Fruit fly (Drosophila melanogaster) whole organism, wandering third instar larva: ENCODE results near the gene dsf.

Experiments
- Abd-B ChIP-seq: fragments of >200 bp; optimal IDR thresholded peaks from 2 replicates; lab custom pipeline; 2017; ENCODE audit warnings: missing biosample characterization, missing genetic modification characterization
- CG32264 ChIP-seq: fragments of 200-800 bp; sonication (Bioruptor generic); optimal IDR thresholded peaks from 2 replicates; lab custom pipeline; 2016; ENCODE audit warnings: missing biosample characterization, missing genetic modification characterization
- CG9705 ChIP-seq: fragments of 200-800 bp; sonication (Bioruptor generic); optimal IDR thresholded peaks from 2 replicates; lab custom pipeline; 2018; ENCODE audit warnings: missing biosample characterization, mild to moderate bottlenecking, missing genetic modification characterization
- CrebA ChIP-seq: fragments of 200-800 bp; sonication (Bioruptor generic); optimal IDR thresholded peaks from 2 replicates; lab custom pipeline; 2016; ENCODE audit warnings: missing biosample characterization, mild to moderate bottlenecking, missing genetic modification characterization, borderline replicate concordance
- Dfd ChIP-seq: fragments of >200 bp; optimal IDR thresholded peaks from 2 replicates; lab custom pipeline; 2017; ENCODE audit warnings: missing biosample characterization, missing genetic modification characterization
- Dif ChIP-seq: fragments of 200-275, 200-300 bp; sonication (Bioruptor generic); optimal IDR thresholded peaks from 2 replicates; lab custom pipeline; 2018; ENCODE audit warnings: missing biosample characterization, missing genetic modification characterization; ENCODE audit not compliant: partially characterized antibody
- GATAd ChIP-seq: sonication (Bioruptor generic); optimal IDR thresholded peaks from 2 replicates; lab custom pipeline; 2016; ENCODE audit warnings: missing biosample characterization, missing genetic modification characterization
- HLH106 ChIP-seq: fragments of 200-800 bp; optimal IDR thresholded peaks from 3 replicates; lab custom pipeline; 2019; ENCODE audit warnings: missing biosample characterization, mild to moderate bottlenecking, missing genetic modification characterization, moderate library complexity
- Hnf4 ChIP-seq: fragments of 200-800 bp; sonication (Bioruptor generic); optimal IDR thresholded peaks from 2 replicates; lab custom pipeline; 2016; ENCODE audit warnings: missing biosample characterization, mild to moderate bottlenecking, missing genetic modification characterization
- Hr78 ChIP-seq: fragments of >200 bp; optimal IDR thresholded peaks from 2 replicates; lab custom pipeline; 2017; ENCODE audit warnings: missing biosample characterization, missing genetic modification characterization
- Hr83 ChIP-seq: fragments of 200-300 bp; sonication (Bioruptor generic); optimal IDR thresholded peaks from 2 replicates; lab custom pipeline; 2016; ENCODE audit warnings: missing biosample characterization, mild to moderate bottlenecking, missing genetic modification characterization, moderate library complexity; ENCODE audit not compliant: poor library complexity, severe bottlenecking
- Jra ChIP-seq: sonication (Bioruptor generic); optimal IDR thresholded peaks from 2 replicates; lab custom pipeline; 2016; ENCODE audit warnings: missing biosample characterization, missing genetic modification characterization
- Mio ChIP-seq: sonication (Bioruptor generic); optimal IDR thresholded peaks from 2 replicates; lab custom pipeline; 2016; ENCODE audit warnings: missing biosample characterization, missing genetic modification characterization
- Myc ChIP-seq: fragments of >200 bp; optimal IDR thresholded peaks from 2 replicates; lab custom pipeline; 2017
- N ChIP-seq: fragments of >200 bp; optimal IDR thresholded peaks from 2 replicates; lab custom pipeline; 2018; ENCODE audit warnings: missing biosample characterization, missing external identifiers, missing genetic modification characterization
- OdsH ChIP-seq: fragments of 200-800 bp; sonication (Bioruptor generic); optimal IDR thresholded peaks from 2 replicates; lab custom pipeline; 2016; ENCODE audit warnings: missing biosample characterization, mild to moderate bottlenecking, missing genetic modification characterization
- Rel ChIP-seq, 2 experiments: fragments of 200-800 bp; sonication (Bioruptor generic) in 1 of 2; optimal IDR thresholded peaks; 2 replicates in 1 of 2; 3 replicates in 1 of 2; lab custom pipeline; 2016 to 2019; ENCODE audit warnings: mild to moderate bottlenecking in 2 of 2, missing biosample characterization in 2 of 2, missing genetic modification characterization in 2 of 2, moderate library complexity in 1 of 2
- Sp1 ChIP-seq: fragments of 200-800 bp; sonication (Bioruptor generic); optimal IDR thresholded peaks from 3 replicates; lab custom pipeline; 2019; ENCODE audit warnings: missing biosample characterization, mild to moderate bottlenecking, missing genetic modification characterization, moderate library complexity
- Vsx2 ChIP-seq: fragments of 200-300, 225-300 bp; sonication (Bioruptor generic); optimal IDR thresholded peaks from 2 replicates; lab custom pipeline; 2018; ENCODE audit warnings: missing biosample characterization, missing genetic modification characterization; ENCODE audit not compliant: partially characterized antibody
- br ChIP-seq: fragments of 200-800 bp; sonication (Bioruptor generic); optimal IDR thresholded peaks from 2 replicates; lab custom pipeline; 2016; ENCODE audit warnings: missing biosample characterization, missing genetic modification characterization
- brk ChIP-seq: fragments of 200-800 bp; sonication (Bioruptor generic); optimal IDR thresholded peaks from 2 replicates; lab custom pipeline; 2016; ENCODE audit warnings: missing biosample characterization, mild to moderate bottlenecking, missing genetic modification characterization
- dl ChIP-seq, 2 experiments: fragments of 175-275, 200-275 bp in 1 of 2; fragments of 200-275 bp in 1 of 2; sonication (Bioruptor generic); optimal IDR thresholded peaks; lab custom pipeline; 2018; ENCODE audit warnings: mild to moderate bottlenecking in 2 of 2, missing biosample characterization in 2 of 2, missing genetic modification characterization in 2 of 2, moderate library complexity in 2 of 2; ENCODE audit not compliant: partially characterized antibody in 2 of 2, insufficient read depth in 1 of 2
- dmrt93B ChIP-seq: fragments of 200-800 bp; sonication (Bioruptor generic); optimal IDR thresholded peaks from 2 replicates; lab custom pipeline; 2018; ENCODE audit warnings: missing biosample characterization, mild to moderate bottlenecking, missing genetic modification characterization
- dsf ChIP-seq: sonication (Bioruptor generic); optimal IDR thresholded peaks from 2 replicates; lab custom pipeline; 2016; ENCODE audit warnings: missing biosample characterization, missing genetic modification characterization, borderline replicate concordance
- ey ChIP-seq: fragments of 200-800 bp; sonication (Bioruptor generic); optimal IDR thresholded peaks from 2 replicates; lab custom pipeline; 2016; ENCODE audit warnings: missing biosample characterization, missing genetic modification characterization
- foxo ChIP-seq, 2 experiments: fragments of 200-800 bp; sonication (Bioruptor generic); optimal IDR thresholded peaks; 2 replicates in 1 of 2; 3 replicates in 1 of 2; lab custom pipeline; 2016 to 2017; ENCODE audit warnings: missing biosample characterization in 2 of 2, missing genetic modification characterization in 2 of 2
- fru ChIP-seq: fragments of 200-800 bp; sonication (Bioruptor generic); optimal IDR thresholded peaks from 3 replicates; lab custom pipeline; 2016; ENCODE audit warnings: missing biosample characterization, mild to moderate bottlenecking, missing genetic modification characterization
- h ChIP-seq: fragments of 200-800 bp; sonication (Bioruptor generic); optimal IDR thresholded peaks from 3 replicates; lab custom pipeline; 2016; ENCODE audit warnings: missing biosample characterization, mild to moderate bottlenecking, missing genetic modification characterization
- jim ChIP-seq: fragments of 175-275, 200-325 bp; sonication (Bioruptor generic); optimal IDR thresholded peaks from 2 replicates; lab custom pipeline; 2016; ENCODE audit warnings: missing biosample characterization, mild to moderate bottlenecking, missing genetic modification characterization
- lola ChIP-seq: fragments of >200 bp; optimal IDR thresholded peaks from 2 replicates; lab custom pipeline; 2017; ENCODE audit warnings: missing biosample characterization, missing genetic modification characterization
- pan ChIP-seq: fragments of >200 bp; optimal IDR thresholded peaks from 2 replicates; lab custom pipeline; 2017
- psq ChIP-seq: fragments of 200-800 bp; sonication (Bioruptor generic); optimal IDR thresholded peaks from 3 replicates; lab custom pipeline; 2017; ENCODE audit warnings: missing biosample characterization, mild to moderate bottlenecking, missing genetic modification characterization, moderate library complexity
- rgr ChIP-seq: fragments of 200-800 bp; sonication (Bioruptor generic); optimal IDR thresholded peaks from 3 replicates; lab custom pipeline; 2016; ENCODE audit warnings: missing biosample characterization, mild to moderate bottlenecking, missing genetic modification characterization
- sage ChIP-seq: fragments of 200-800 bp; sonication (Bioruptor generic); optimal IDR thresholded peaks from 2 replicates; lab custom pipeline; 2016; ENCODE audit warnings: missing biosample characterization, mild to moderate bottlenecking, missing genetic modification characterization
- sv ChIP-seq: fragments of 200-800 bp; sonication (Bioruptor generic); optimal IDR thresholded peaks from 3 replicates; lab custom pipeline; 2016; ENCODE audit warnings: missing biosample characterization, missing genetic modification characterization
- tai ChIP-seq: sonication (Bioruptor generic); optimal IDR thresholded peaks from 2 replicates; lab custom pipeline; 2016; ENCODE audit warnings: missing biosample characterization, missing genetic modification characterization
- usp ChIP-seq: fragments of >200 bp; optimal IDR thresholded peaks from 2 replicates; lab custom pipeline; 2017; ENCODE audit warnings: missing biosample characterization, missing genetic modification characterization
- woc ChIP-seq: sonication (Bioruptor generic); optimal IDR thresholded peaks from 2 replicates; lab custom pipeline; 2016; ENCODE audit warnings: missing biosample characterization, mild to moderate bottlenecking, missing genetic modification characterization

The dsf gene

DNA sequence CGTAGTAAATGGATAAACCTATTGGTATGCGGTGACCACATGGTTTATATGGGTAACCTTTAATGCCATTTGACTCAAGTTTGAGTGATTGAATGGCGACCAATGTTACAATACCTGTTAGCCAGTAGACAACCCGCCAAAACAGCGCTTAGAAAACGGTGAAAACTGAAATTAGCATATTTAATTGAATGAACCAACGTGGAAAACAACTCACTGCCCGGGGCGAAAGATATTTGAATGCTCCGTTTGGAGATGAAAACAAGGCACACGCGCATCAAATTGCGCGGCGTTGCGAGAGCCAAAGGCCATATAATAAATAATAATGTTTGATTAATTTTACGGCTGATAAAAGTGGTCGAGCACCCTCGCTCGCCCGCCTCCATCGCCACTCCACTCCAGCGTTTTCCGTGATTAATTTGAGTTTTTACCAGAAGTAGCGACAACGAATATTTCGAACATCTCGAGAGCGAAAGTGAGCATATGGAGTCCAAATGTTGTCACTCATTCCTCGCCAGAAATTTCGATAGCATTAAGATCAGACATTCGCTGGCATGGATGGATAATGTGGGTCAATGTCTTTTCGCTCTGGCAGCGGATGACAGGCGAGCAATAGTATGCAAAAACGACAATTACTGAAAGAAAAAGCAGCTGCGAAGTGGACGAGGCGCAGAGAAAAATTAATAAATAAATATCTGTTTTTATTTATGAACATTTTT, 45.5 kb downstream of the dsf start:
- TF ChIP-seq OdsH (no peak), dl (GFP tag; optimal IDR thresholded peaks at IDR 0.05; lab: Kevin White, UChicago; ENCODE audit: insufficient read depth in 1 of 2, partially characterized antibody in 2 of 2) (no peak), sv (no peak), woc (no peak), N (no peak), Jra (GFP tag; lab: Kevin White, UChicago) (no peak), pan (lab: Kevin White, UChicago) (no peak), brk (GFP tag; lab: Kevin White, UChicago) (peak; percentile 51), sage (GFP tag; lab: Kevin White, UChicago) (no peak), Mio (no peak), Vsx2 (GFP tag; lab: Kevin White, UChicago) (no peak), br (no peak), Rel (GFP tag; optimal IDR thresholded peaks at IDR 0.05; lab: Kevin White, UChicago) (no peak), Rel (tag; optimal IDR thresholded peaks at IDR 0.05; lab: Kevin White, UChicago) (peak; percentile 33), Sp1 (GFP tag; lab: Kevin White, UChicago) (no peak), jim (GFP tag; lab: Kevin White, UChicago) (no peak), dsf (no peak), psq (GFP tag; lab: Kevin White, UChicago) (no peak), h (GFP tag; lab: Kevin White, UChicago) (peak; percentile 39), dmrt93B (GFP tag; lab: Kevin White, UChicago) (no peak), tai (no peak), CrebA (GFP tag; lab: Kevin White, UChicago) (no peak)

DNA sequence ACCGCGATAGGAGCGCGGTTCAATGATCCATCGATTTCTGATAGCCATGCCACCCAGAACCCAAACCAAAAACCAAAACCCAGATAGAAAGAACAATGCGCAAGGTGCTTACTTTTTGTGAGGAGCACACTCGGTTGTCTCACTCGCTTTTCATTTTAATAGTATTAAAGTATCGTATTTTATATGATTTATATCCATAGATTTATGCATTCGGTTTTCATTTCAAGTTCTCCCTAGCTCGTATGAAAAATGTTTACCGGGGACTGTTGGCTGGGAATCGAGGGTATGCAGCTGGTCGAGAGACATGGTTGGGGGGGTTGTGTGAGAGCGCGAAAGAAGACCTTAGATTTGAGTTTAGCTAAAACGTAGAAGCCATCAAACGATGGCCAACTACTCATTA, 46.3 kb downstream of the dsf start:
- peak; percentile 61 for TF ChIP-seq fru (GFP tag; lab: Kevin White, UChicago)
- no peak for TF ChIP-seq N
- TF ChIP-seq ey (GFP tag; lab: Kevin White, UChicago) = peak; percentile 67
- peak; percentile 58 for TF ChIP-seq psq (GFP tag; lab: Kevin White, UChicago)
- TF ChIP-seq Dfd (GFP tag; lab: Kevin White, UChicago) = no peak
- no peak for TF ChIP-seq pan (lab: Kevin White, UChicago)
- no peak for TF ChIP-seq dl (GFP tag; optimal IDR thresholded peaks at IDR 0.05; lab: Kevin White, UChicago; ENCODE audit: insufficient read depth in 1 of 2, partially characterized antibody in 2 of 2)
- no peak for TF ChIP-seq brk (GFP tag; lab: Kevin White, UChicago)
- TF ChIP-seq CrebA (GFP tag; lab: Kevin White, UChicago) = peak; percentile 54
- TF ChIP-seq Myc (lab: Kevin White, UChicago) = no peak
- peak; percentile 17 for TF ChIP-seq dmrt93B (GFP tag; lab: Kevin White, UChicago)
- TF ChIP-seq usp (GFP tag; lab: Kevin White, UChicago) = no peak
- TF ChIP-seq br = peak; percentile 73
- no peak for TF ChIP-seq Abd-B (GFP tag; lab: Kevin White, UChicago)
- TF ChIP-seq Hr78 = no peak
- TF ChIP-seq GATAd = no peak
- TF ChIP-seq CG9705 (GFP tag; lab: Kevin White, UChicago) = no peak
- no peak for TF ChIP-seq jim (GFP tag; lab: Kevin White, UChicago)
- no peak for TF ChIP-seq foxo (GFP tag; optimal IDR thresholded peaks at IDR 0.05; lab: Kevin White, UChicago)
- TF ChIP-seq CG32264 (GFP tag; lab: Kevin White, UChicago) = peak; percentile 46
- TF ChIP-seq woc = peak; percentile 62
- no peak for TF ChIP-seq Hr83
- peak; percentile 39 for TF ChIP-seq Jra (GFP tag; lab: Kevin White, UChicago)
- no peak for TF ChIP-seq sage (GFP tag; lab: Kevin White, UChicago)
- TF ChIP-seq Mio = no peak
- peak; percentile 9 for TF ChIP-seq sv
- TF ChIP-seq Rel (GFP tag; optimal IDR thresholded peaks at IDR 0.05; lab: Kevin White, UChicago) = no peak
- TF ChIP-seq Rel (tag; optimal IDR thresholded peaks at IDR 0.05; lab: Kevin White, UChicago) = no peak
- peak; percentile 80 for TF ChIP-seq h (GFP tag; lab: Kevin White, UChicago)
- TF ChIP-seq Hnf4 = peak; percentile 60
- peak; percentile 60 for TF ChIP-seq HLH106
- no peak for TF ChIP-seq lola (GFP tag; lab: Kevin White, UChicago)
- TF ChIP-seq Sp1 (GFP tag; lab: Kevin White, UChicago) = peak; percentile 59
- peak; percentile 31 for TF ChIP-seq dsf
- no peak for TF ChIP-seq tai
- peak; percentile 65 for TF ChIP-seq OdsH
- no peak for TF ChIP-seq Dif (GFP tag; lab: Kevin White, UChicago)
- TF ChIP-seq Vsx2 (GFP tag; lab: Kevin White, UChicago) = no peak
- peak; percentile 68 for TF ChIP-seq rgr (GFP tag; lab: Kevin White, UChicago)
